Fruit fly (Drosophila melanogaster) S2 (cell line): ENCODE data around the gene CG5535.

Experiments used
- CG8478 ChIP-seq: fragments of >200 bp; optimal IDR thresholded peaks from 2 replicates; lab custom pipeline; 2018
- CTCF ChIP-seq, 2 experiments: fragments of >200 bp; optimal IDR thresholded peaks; 2 replicates each; lab custom pipeline; 2018

DNA sequence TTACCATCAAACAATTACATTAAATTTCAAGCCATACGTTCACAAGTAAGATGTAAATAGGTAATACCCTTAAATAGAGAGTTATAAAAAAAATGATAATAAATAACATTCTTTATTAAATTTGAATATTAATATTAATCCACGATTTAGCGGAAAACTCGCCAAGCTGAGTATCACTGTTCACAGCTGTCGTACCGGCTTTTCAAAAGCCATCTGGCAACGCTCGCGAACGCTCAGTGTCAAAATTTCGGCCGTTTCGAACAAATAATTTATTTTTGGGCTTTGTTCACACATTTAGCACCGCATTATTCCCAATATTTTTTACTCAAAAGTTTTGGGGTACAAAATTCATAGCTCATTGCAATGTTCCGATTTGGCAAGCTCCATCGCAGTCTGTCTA, 7.1 kb downstream of the CG5535 start, which contains the start of gene TrpRS-m:
- no peak for TF ChIP-seq CG8478
- no peak for TF ChIP-seq CTCF (optimal IDR thresholded peaks at IDR 0.05; lab: Kevin White, UChicago)
